Worm (Caenorhabditis elegans): ENCODE data around the gene Y53F4B.19.

Y53F4B.19 gene

DNA sequence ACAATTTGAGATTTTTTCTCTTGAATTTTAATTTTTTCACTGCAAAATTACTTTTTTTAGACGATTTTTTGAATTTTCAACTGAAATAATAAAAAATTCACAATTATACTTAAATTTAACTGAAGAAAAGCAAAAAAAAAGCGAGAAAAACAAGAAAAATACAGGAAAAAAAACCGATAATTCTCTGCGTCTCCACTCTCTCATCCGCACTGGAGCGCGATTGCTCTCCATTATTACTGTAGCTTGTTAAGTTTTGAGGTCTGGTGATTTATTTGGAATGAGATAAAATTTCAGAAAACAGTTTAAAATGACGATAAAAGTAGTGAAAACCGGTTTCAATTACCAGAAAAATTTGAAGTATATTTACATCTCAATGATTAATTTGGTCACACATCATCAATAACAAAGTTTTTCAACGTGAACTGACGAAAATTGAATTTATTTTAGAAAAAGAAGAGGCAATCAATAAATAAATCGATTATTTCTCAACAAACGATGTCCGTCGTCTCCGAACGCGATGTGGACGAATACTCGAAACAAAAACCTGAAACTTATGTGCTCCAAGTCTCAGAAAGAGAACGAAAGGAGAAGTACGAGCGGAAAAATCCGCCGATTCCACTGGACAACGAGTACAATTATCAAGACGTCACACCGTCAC is at the start of gene Y53F4B.19:
Y53F4B.19 (plus strand) TSS at position 157 of the 658 bp plus-strand sequence.
- TF ChIP-seq cog-1 (tag; optimal IDR thresholded peaks at IDR 0.05) (no peak), ztf-29 (GFP tag; IDR thresholded peaks at IDR 0.05) (no peak), T22C8.4 (GFP tag; IDR thresholded peaks at IDR 0.05) (no peak)

ce11 chrII:15037782-15038181 is 39.0 kb upstream of the Y53F4B.19 start, which contains the start of gene Y53F4B.14:
Y53F4B.14 (plus strand) TSS chrII:15037991.
- TF ChIP-seq ztf-29 (GFP tag; IDR thresholded peaks at IDR 0.05) (no peak), cog-1 (tag; optimal IDR thresholded peaks at IDR 0.05) (no peak), klf-2 (GFP tag; conservative IDR thresholded peaks at IDR 0.05) (no peak), ztf-23 (GFP tag; IDR thresholded peaks at IDR 0.05) (no peak), flt-1 (GFP tag; IDR thresholded peaks at IDR 0.05) (no peak), ref-1 (GFP tag; conservative IDR thresholded peaks at IDR 0.05) (no peak), med-1 (GFP tag; optimal IDR thresholded peaks at IDR 0.05; ENCODE audit: insufficient read depth) (no peak), tab-1 (GFP tag; IDR thresholded peaks at IDR 0.05) (no peak), T22C8.4 (GFP tag; IDR thresholded peaks at IDR 0.05) (no peak)

DNA sequence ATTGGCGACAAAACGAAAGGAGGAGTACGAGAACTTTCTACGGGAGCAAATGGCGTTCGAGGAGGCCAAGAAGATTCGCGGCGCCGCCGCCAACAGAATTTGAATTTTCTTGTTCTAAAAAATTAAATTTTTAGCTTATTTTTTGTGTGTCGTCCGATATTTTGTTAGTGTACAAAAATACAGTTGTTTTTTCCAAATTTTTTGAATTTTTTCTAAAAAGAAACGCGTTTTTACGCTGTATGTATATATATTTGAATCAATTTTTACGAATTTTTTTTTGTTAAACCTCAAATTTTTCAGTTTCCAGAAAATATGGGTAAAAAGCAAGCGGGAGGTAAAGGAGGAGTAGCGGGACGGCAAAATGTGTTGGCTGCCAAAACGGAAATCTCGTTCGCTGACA is 37.6 kb upstream of the Y53F4B.19 start, which contains the start of gene trip-4:
trip-4 (plus strand) TSS at position 301 of the 400 bp plus-strand sequence.
- no peak for TF ChIP-seq klf-2 (GFP tag; conservative IDR thresholded peaks at IDR 0.05)
- TF ChIP-seq ref-1 (GFP tag; conservative IDR thresholded peaks at IDR 0.05): no peak
- no peak for TF ChIP-seq tab-1 (GFP tag; IDR thresholded peaks at IDR 0.05)
- TF ChIP-seq ztf-23 (GFP tag; IDR thresholded peaks at IDR 0.05): no peak
- TF ChIP-seq cog-1 (tag; optimal IDR thresholded peaks at IDR 0.05): no peak
- no peak for TF ChIP-seq ztf-29 (GFP tag; IDR thresholded peaks at IDR 0.05)
- TF ChIP-seq med-1 (GFP tag; optimal IDR thresholded peaks at IDR 0.05; ENCODE audit: insufficient read depth): no peak
- no peak for TF ChIP-seq flt-1 (GFP tag; IDR thresholded peaks at IDR 0.05)
- TF ChIP-seq T22C8.4 (GFP tag; IDR thresholded peaks at IDR 0.05): no peak

- TF ChIP-seq flt-1 (GFP tag; IDR thresholded peaks at IDR 0.05): no peak
- no peak for TF ChIP-seq T22C8.4 (GFP tag; IDR thresholded peaks at IDR 0.05)
- TF ChIP-seq ztf-23 (GFP tag; IDR thresholded peaks at IDR 0.05): no peak
- no peak for TF ChIP-seq klf-2 (GFP tag; conservative IDR thresholded peaks at IDR 0.05)
- TF ChIP-seq cog-1 (tag; optimal IDR thresholded peaks at IDR 0.05): no peak
- no peak for TF ChIP-seq ref-1 (GFP tag; conservative IDR thresholded peaks at IDR 0.05)
- no peak for TF ChIP-seq tab-1 (GFP tag; IDR thresholded peaks at IDR 0.05)
Observed at ce11 chrII:15042310-15042709, 34.4 kb upstream of the Y53F4B.19 start.

DNA sequence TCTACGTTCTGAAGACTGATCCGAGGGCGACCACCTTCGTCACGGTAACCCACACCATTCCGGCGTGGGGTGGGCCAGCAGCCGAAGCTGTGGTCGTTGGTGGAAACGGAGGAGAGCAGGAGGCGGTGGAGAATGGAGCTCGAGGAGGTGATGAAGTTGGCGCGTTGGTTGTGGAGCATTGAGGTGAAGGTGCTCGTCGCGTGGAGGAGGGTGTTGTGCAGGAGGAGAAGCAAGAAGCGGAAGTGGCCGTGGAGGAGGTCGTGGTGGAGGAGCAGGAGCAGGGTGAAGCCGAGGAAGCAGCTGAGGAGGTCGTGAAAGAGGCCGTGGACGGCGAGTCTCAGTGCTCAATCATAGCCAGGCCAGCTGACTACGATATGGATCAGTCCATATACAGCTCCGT is 18.5 kb upstream of the Y53F4B.19 start, which contains the start of gene Y53F4B.17:
Y53F4B.17 (plus strand) TSS at position 375 of the 400 bp plus-strand sequence.
- TF ChIP-seq cog-1 (tag; optimal IDR thresholded peaks at IDR 0.05) (no peak), tab-1 (GFP tag; IDR thresholded peaks at IDR 0.05) (0 out of 2 replicates have a peak, but pooled peaks have one; percentile 33)

DNA sequence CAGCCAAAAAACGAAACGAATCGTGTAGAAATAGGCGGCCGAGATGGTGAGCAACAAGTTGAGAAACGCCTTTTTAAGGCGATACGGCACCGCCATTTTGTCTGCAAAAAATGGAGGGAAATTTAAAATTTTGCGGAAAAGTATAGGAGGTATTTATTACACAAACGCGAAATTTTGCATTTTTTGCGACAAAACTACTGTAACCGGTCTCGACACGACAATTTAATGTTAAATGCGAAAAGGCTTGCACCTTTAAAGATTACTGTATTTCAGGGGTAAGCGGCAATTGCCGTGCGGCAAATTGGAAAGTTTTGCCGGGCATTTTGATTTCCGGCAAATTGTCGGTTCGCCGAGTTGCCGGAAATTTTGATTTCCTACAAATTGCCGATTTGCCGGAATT is 5.2 kb upstream of the Y53F4B.19 start, which contains the start of gene Y53F4B.18:
Y53F4B.18 (minus strand) TSS at position 101 of the 400 bp plus-strand sequence.
- TF ChIP-seq flt-1 (GFP tag; IDR thresholded peaks at IDR 0.05): no peak
- no peak for TF ChIP-seq tab-1 (GFP tag; IDR thresholded peaks at IDR 0.05)
- no peak for TF ChIP-seq klf-2 (GFP tag; conservative IDR thresholded peaks at IDR 0.05)
- no peak for TF ChIP-seq T22C8.4 (GFP tag; IDR thresholded peaks at IDR 0.05)
- no peak for TF ChIP-seq cog-1 (tag; optimal IDR thresholded peaks at IDR 0.05)
- no peak for TF ChIP-seq ref-1 (GFP tag; conservative IDR thresholded peaks at IDR 0.05)
- no peak for TF ChIP-seq ztf-23 (GFP tag; IDR thresholded peaks at IDR 0.05)

- TF ChIP-seq med-1 (GFP tag; optimal IDR thresholded peaks at IDR 0.05; ENCODE audit: insufficient read depth) (no peak), tab-1 (GFP tag; IDR thresholded peaks at IDR 0.05) (no peak), ztf-29 (GFP tag; IDR thresholded peaks at IDR 0.05) (no peak)
Observed at ce11 chrII:15074760-15075159, 2.0 kb upstream of the Y53F4B.19 start.

DNA sequence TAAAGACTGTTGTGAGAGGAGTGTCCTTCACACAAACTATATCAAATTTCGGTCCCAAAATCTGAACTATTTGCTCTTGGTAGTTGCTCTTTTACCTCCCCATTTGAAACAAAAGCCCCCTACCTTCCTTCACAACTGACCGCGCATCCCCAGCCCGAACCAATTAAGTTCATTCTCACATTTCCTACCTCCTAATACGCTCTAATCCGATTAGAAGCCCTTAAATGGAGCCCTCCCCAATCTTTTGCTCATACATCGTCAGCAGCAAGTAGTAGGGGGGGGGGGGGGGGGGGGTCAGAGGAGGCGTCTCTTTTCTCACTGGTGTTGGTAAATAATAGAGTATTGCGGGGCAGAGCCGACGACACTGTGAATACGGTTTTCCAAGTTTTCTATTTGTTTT is 3.8 kb downstream of the Y53F4B.19 start:
- TF ChIP-seq ref-1 (GFP tag; conservative IDR thresholded peaks at IDR 0.05) (no peak), cog-1 (tag; optimal IDR thresholded peaks at IDR 0.05) (no peak), tab-1 (GFP tag; IDR thresholded peaks at IDR 0.05) (no peak), T22C8.4 (GFP tag; IDR thresholded peaks at IDR 0.05) (no peak), med-1 (GFP tag; optimal IDR thresholded peaks at IDR 0.05; ENCODE audit: insufficient read depth) (no peak), ztf-29 (GFP tag; IDR thresholded peaks at IDR 0.05) (no peak), ztf-23 (GFP tag; IDR thresholded peaks at IDR 0.05) (no peak), flt-1 (GFP tag; IDR thresholded peaks at IDR 0.05) (no peak), klf-2 (GFP tag; conservative IDR thresholded peaks at IDR 0.05) (no peak)

DNA sequence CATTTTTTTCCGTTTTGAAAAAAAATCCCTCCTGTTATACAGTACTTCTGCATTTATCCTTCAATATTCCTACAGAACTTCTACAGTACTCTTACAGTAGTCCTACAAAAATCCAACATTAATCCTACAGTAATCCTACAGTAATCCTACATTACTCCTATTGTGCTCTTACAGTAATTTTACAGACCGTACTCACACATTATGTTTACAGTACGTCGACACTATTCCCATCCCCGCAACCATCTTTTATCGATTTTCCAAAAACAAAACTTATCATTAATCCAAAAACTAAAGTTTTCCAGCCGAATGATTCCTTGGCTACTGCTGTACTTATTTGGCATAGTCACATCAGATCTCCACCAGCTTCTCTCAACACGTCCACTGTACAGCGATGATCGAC is 7.4 kb downstream of the Y53F4B.19 start, which contains the start of gene Y53F4B.20:
Y53F4B.20 (plus strand) TSS at position 301 of the 400 bp plus-strand sequence.
- TF ChIP-seq T22C8.4 (GFP tag; IDR thresholded peaks at IDR 0.05) (no peak), flt-1 (GFP tag; IDR thresholded peaks at IDR 0.05) (no peak), ref-1 (GFP tag; conservative IDR thresholded peaks at IDR 0.05) (no peak), ztf-23 (GFP tag; IDR thresholded peaks at IDR 0.05) (no peak), klf-2 (GFP tag; conservative IDR thresholded peaks at IDR 0.05) (no peak), cog-1 (tag; optimal IDR thresholded peaks at IDR 0.05) (no peak)

DNA sequence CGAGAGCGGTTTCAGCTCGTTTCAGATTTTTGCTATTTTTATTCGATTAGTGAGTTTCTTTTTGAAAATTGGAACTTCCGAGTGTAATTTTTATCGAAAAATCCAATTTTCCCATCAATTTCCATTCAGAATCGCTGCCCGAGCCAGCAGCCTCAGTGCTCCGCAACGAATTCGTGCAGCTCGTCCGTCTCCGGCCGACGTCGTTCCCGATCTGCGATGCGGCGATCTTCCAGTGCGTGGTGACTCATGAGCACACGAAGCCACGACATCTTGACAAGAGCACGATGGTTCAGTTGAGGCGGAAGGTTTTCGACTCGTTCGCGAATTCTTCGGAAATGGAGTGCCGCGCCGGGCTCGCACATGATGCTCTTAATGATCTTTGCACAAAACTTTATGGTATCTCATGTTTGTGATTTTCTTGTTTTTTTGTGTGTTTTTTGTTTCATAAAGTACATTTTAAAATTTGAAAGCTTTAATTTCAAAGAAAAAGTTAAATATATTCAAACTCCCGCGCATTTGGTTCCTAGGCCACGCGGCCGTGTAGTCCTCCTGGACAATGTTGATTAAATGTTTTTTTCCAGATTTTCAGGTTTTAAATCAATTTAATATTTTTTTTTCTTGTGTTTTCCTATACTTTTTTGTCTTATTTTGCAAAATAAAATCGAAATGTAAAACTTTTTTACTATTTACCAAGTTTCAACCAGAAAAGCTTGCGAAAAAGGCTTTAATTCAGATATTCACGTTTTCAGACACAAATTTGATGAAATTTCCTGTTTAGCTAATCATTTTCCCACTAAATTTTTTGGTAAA is 12.6 kb downstream of the Y53F4B.19 start:
- no peak for TF ChIP-seq med-1 (GFP tag; optimal IDR thresholded peaks at IDR 0.05; ENCODE audit: insufficient read depth)
- 0 out of 2 replicates have a peak, but pooled peaks have one; percentile 48 for TF ChIP-seq flt-1 (GFP tag; IDR thresholded peaks at IDR 0.05)
- TF ChIP-seq T22C8.4 (GFP tag; IDR thresholded peaks at IDR 0.05): no peak
- TF ChIP-seq ztf-23 (GFP tag; IDR thresholded peaks at IDR 0.05): peak; percentile 66; the same call in 1 of the 2 replicates

Data from whole organism, midembryonic.